Worm (Caenorhabditis elegans) whole organism, L2 larva: ENCODE data around the gene T06E8.2.

Experiments used
- C34F6.9 ChIP-seq: fragments of 150-350 bp; optimal IDR thresholded peaks from 2 replicates; lab custom pipeline; 2014; ENCODE audit warnings: missing biosample characterization, missing genetic modification characterization
- F13H6.1 ChIP-seq: sonication (generic microtip); optimal IDR thresholded peaks from 2 replicates; lab custom pipeline; 2016; ENCODE audit warnings: missing genetic modification characterization, missing compliant biosample characterization
- R02D3.7 ChIP-seq: fragments of 150-350 bp; optimal IDR thresholded peaks from 2 replicates; lab custom pipeline; 2014; ENCODE audit warnings: missing biosample characterization, missing genetic modification characterization
- ZK546.5 ChIP-seq: sonication (generic microtip); optimal IDR thresholded peaks from 2 replicates; lab custom pipeline; 2017; ENCODE audit warnings: missing biosample characterization, missing genetic modification characterization
- ama-1 ChIP-seq: fragments of 150-350 bp; optimal IDR thresholded peaks from 2 replicates; lab custom pipeline; 2018; ENCODE audit warnings: inconsistent platforms
- ceh-16 ChIP-seq: fragments of 150-350 bp; optimal IDR thresholded peaks from 2 replicates; lab custom pipeline; 2014; ENCODE audit warnings: missing biosample characterization, missing genetic modification characterization
- ceh-82 ChIP-seq: fragments of 150-350 bp; optimal IDR thresholded peaks from 2 replicates; lab custom pipeline; 2014; ENCODE audit warnings: missing biosample characterization, missing genetic modification characterization
- crh-2 ChIP-seq: sonication (generic microtip); optimal IDR thresholded peaks from 2 replicates; lab custom pipeline; 2017; ENCODE audit warnings: missing biosample characterization, missing genetic modification characterization
- dmd-4 ChIP-seq: sonication (generic microtip); optimal IDR thresholded peaks from 2 replicates; lab custom pipeline; 2017; ENCODE audit warnings: missing biosample characterization, missing genetic modification characterization
- egl-27 ChIP-seq: sonication (generic microtip); optimal IDR thresholded peaks from 3 replicates; lab custom pipeline; 2017; ENCODE audit warnings: missing biosample characterization, missing genetic modification reagents, missing genetic modification characterization
- elt-1 ChIP-seq: fragments of 150-350 bp; optimal IDR thresholded peaks from 2 replicates; lab custom pipeline; 2014; ENCODE audit warnings: missing biosample characterization, missing genetic modification characterization
- elt-3 ChIP-seq: sonication (generic microtip); optimal IDR thresholded peaks from 2 replicates; lab custom pipeline; 2017; ENCODE audit warnings: missing biosample characterization, missing genetic modification characterization
- fos-1 ChIP-seq: fragments of 150-350 bp; optimal IDR thresholded peaks from 2 replicates; lab custom pipeline; 2014; ENCODE audit warnings: missing biosample characterization, missing genetic modification characterization
- gmeb-1 ChIP-seq: fragments of 150-350 bp; optimal IDR thresholded peaks from 2 replicates; lab custom pipeline; 2014; ENCODE audit warnings: missing biosample characterization, missing genetic modification characterization
- lin-13 ChIP-seq: fragments of 150-350 bp; optimal IDR thresholded peaks from 2 replicates; lab custom pipeline; 2014; ENCODE audit warnings: missing biosample characterization, missing genetic modification reagents, missing genetic modification characterization
- lin-39 ChIP-seq: fragments of 150-350 bp; optimal IDR thresholded peaks from 2 replicates; lab custom pipeline; 2014; ENCODE audit warnings: missing biosample characterization, missing genetic modification reagents, missing genetic modification characterization
- lsy-2 ChIP-seq, 2 experiments: fragments of 150-350 bp in 1 of 2; sonication (generic microtip) in 1 of 2; optimal IDR thresholded peaks; 2 replicates each; lab custom pipeline; 2014 to 2017; ENCODE audit warnings: missing biosample characterization in 2 of 2, missing genetic modification characterization in 2 of 2
- mab-5 ChIP-seq: fragments of 150-350 bp; optimal IDR thresholded peaks from 2 replicates; lab custom pipeline; 2014; ENCODE audit warnings: missing biosample characterization, missing genetic modification characterization
- mbf-1 ChIP-seq: sonication (generic microtip); optimal IDR thresholded peaks from 2 replicates; lab custom pipeline; 2017; ENCODE audit warnings: missing biosample characterization, missing genetic modification characterization
- mdl-1 ChIP-seq, 2 experiments: fragments of 150-350 bp in 1 of 2; sonication (generic microtip) in 1 of 2; optimal IDR thresholded peaks; 2 replicates each; lab custom pipeline; 2017; ENCODE audit warnings: missing biosample characterization in 2 of 2, missing genetic modification characterization in 2 of 2
- nhr-12 ChIP-seq: fragments of 150-350 bp; optimal IDR thresholded peaks from 2 replicates; lab custom pipeline; 2014; ENCODE audit warnings: missing biosample characterization, missing genetic modification characterization
- nhr-129 ChIP-seq: fragments of 150-350 bp; optimal IDR thresholded peaks from 2 replicates; lab custom pipeline; 2014; ENCODE audit warnings: missing biosample characterization, missing genetic modification characterization
- nhr-21 ChIP-seq: fragments of 150-350 bp; optimal IDR thresholded peaks from 2 replicates; lab custom pipeline; 2014; ENCODE audit warnings: missing biosample characterization, missing genetic modification characterization
- nhr-25 ChIP-seq: fragments of 150-350 bp; sonication (generic microtip); optimal IDR thresholded peaks from 3 replicates; lab custom pipeline; 2014; ENCODE audit warnings: missing biosample characterization, missing genetic modification characterization
- nhr-6 ChIP-seq: fragments of 150-350 bp; optimal IDR thresholded peaks from 2 replicates; lab custom pipeline; 2014; ENCODE audit warnings: missing biosample characterization, missing genetic modification characterization
- nhr-77 ChIP-seq: fragments of 150-350 bp; optimal IDR thresholded peaks from 2 replicates; lab custom pipeline; 2014; ENCODE audit warnings: missing biosample characterization, missing genetic modification characterization
- peb-1 ChIP-seq: fragments of 150-350 bp; optimal IDR thresholded peaks from 2 replicates; lab custom pipeline; 2014; ENCODE audit warnings: missing biosample characterization, missing genetic modification characterization
- sem-4 ChIP-seq: fragments of 150-350 bp; optimal IDR thresholded peaks from 2 replicates; lab custom pipeline; 2014; ENCODE audit warnings: missing biosample characterization, missing genetic modification reagents, missing genetic modification characterization
- sma-3 ChIP-seq: sonication (generic microtip); optimal IDR thresholded peaks from 2 replicates; lab custom pipeline; 2016; ENCODE audit warnings: missing genetic modification reagents, missing genetic modification characterization, missing compliant biosample characterization
- sma-9 ChIP-seq, 2 experiments: fragments of 150-350 bp in 1 of 2; sonication (generic microtip) in 1 of 2; optimal IDR thresholded peaks; 2 replicates each; lab custom pipeline; 2014 to 2016; ENCODE audit warnings: missing genetic modification characterization in 2 of 2, mild to moderate bottlenecking in 1 of 2, missing biosample characterization in 1 of 2, missing compliant biosample characterization in 1 of 2, missing genetic modification reagents in 1 of 2, moderate library complexity in 1 of 2
- snpc-4 ChIP-seq: fragments of 150-350 bp; optimal IDR thresholded peaks from 2 replicates; lab custom pipeline; 2014; ENCODE audit warnings: missing biosample characterization, missing genetic modification characterization
- unc-39 ChIP-seq: fragments of 150-350 bp; optimal IDR thresholded peaks from 2 replicates; lab custom pipeline; 2014; ENCODE audit warnings: missing biosample characterization, missing genetic modification characterization
- unc-55 ChIP-seq: fragments of 150-350 bp; sonication (generic microtip); optimal IDR thresholded peaks from 3 replicates; lab custom pipeline; 2014; ENCODE audit warnings: missing biosample characterization, missing genetic modification reagents, missing genetic modification characterization
- unc-62 ChIP-seq: fragments of 150-350 bp; optimal IDR thresholded peaks from 2 replicates; lab custom pipeline; 2014; ENCODE audit warnings: missing biosample characterization, missing genetic modification reagents, missing genetic modification characterization
- ztf-1 ChIP-seq: fragments of 200-800 bp; sonication (Bioruptor generic); conservative IDR thresholded peaks from 2 replicates; pipeline ENCODE4 v1.3.6; 2022; ENCODE audit warnings: missing genetic modification characterization, missing compliant biosample characterization
- ztf-11 ChIP-seq: sonication (generic microtip); optimal IDR thresholded peaks from 2 replicates; lab custom pipeline; 2017; ENCODE audit warnings: missing biosample characterization, missing genetic modification characterization

Gene T06E8.2

ce11 chrV:10031384-10032171, 4.6 kb downstream of the T06E8.2 start (continued):
- TF ChIP-seq nhr-12 (tag; lab: Kevin White, UChicago) (no peak), dmd-4 (tag; lab: Kevin White, UChicago) (no peak), ceh-82 (tag; lab: Kevin White, UChicago) (no peak)

- TF ChIP-seq fos-1 (no peak), elt-1 (tag; lab: Kevin White, UChicago) (no peak), ceh-82 (tag; lab: Kevin White, UChicago) (no peak), snpc-4 (tag; lab: Kevin White, UChicago) (no peak), R02D3.7 (tag; lab: Kevin White, UChicago) (no peak), nhr-77 (tag; lab: Kevin White, UChicago) (no peak), ztf-1 (no peak), nhr-25 (tag; lab: Kevin White, UChicago) (no peak), elt-3 (no peak), ceh-16 (tag; lab: Kevin White, UChicago) (no peak)
Measured at ce11 chrV:10030992-10031383, 5.2 kb downstream of the T06E8.2 start, which contains the start of gene acl-2. Gene acl-2, minus strand, starts transcription at chrV:10031092.

ce11 chrV:10023062-10023536, 13.1 kb downstream of the T06E8.2 start:
- TF ChIP-seq ceh-16 (tag; lab: Kevin White, UChicago) (no peak), egl-27 (no peak), sma-9 (GFP tag; optimal IDR thresholded peaks at IDR 0.05; lab: Kevin White, UChicago) (no peak), sma-9 (tag; optimal IDR thresholded peaks at IDR 0.05; lab: Kevin White, UChicago) (no peak), nhr-6 (tag; lab: Kevin White, UChicago) (no peak), crh-2 (tag; lab: Kevin White, UChicago) (no peak), unc-39 (tag; lab: Kevin White, UChicago) (no peak), lin-13 (GFP tag; lab: Kevin White, UChicago) (no peak), sma-3 (no peak), nhr-25 (tag; lab: Kevin White, UChicago) (no peak), ama-1 (lab: Kevin White, UChicago) (no peak), ztf-11 (tag; lab: Kevin White, UChicago) (no peak), ZK546.5 (no peak), lin-39 (tag; lab: Kevin White, UChicago) (no peak), nhr-21 (tag; lab: Kevin White, UChicago) (no peak), mab-5 (tag; lab: Kevin White, UChicago) (no peak), nhr-129 (no peak), unc-62 (GFP tag; lab: Kevin White, UChicago) (no peak), mbf-1 (tag; lab: Kevin White, UChicago) (no peak), sem-4 (no peak)

- TF ChIP-seq mdl-1 (tag; optimal IDR thresholded peaks at IDR 0.05; lab: Kevin White, UChicago) (peak in 1 of 2 experiments; percentile 47), C34F6.9 (tag; lab: Kevin White, UChicago) (peak; percentile 28), unc-55 (peak; percentile 26), lsy-2 (tag; optimal IDR thresholded peaks at IDR 0.05; lab: Kevin White, UChicago) (peak in 1 of 2 experiments; percentile 31), gmeb-1 (tag; lab: Kevin White, UChicago) (no peak), nhr-129 (peak; percentile 60), fos-1 (no peak), sma-9 (GFP tag; optimal IDR thresholded peaks at IDR 0.05; lab: Kevin White, UChicago) (peak; percentile 59), sma-9 (tag; optimal IDR thresholded peaks at IDR 0.05; lab: Kevin White, UChicago) (no peak)
Measured at ce11 chrV:10019934-10020333, 16.3 kb downstream of the T06E8.2 start.

ce11 chrV:10019083-10019624, 17.1 kb downstream of the T06E8.2 start:
- TF ChIP-seq ceh-82 (tag; lab: Kevin White, UChicago) (no peak), peb-1 (no peak), nhr-12 (tag; lab: Kevin White, UChicago) (no peak), lin-13 (GFP tag; lab: Kevin White, UChicago) (no peak), F13H6.1 (no peak)
- TF ChIP-seq, all 48 proteins: peak for 0
